Fruit fly (Drosophila melanogaster) whole organism, prepupa: ENCODE results near the gene Nha1.

ENCODE experiments used
- Blimp-1 ChIP-seq: fragments of 200-800 bp; sonication (Bioruptor generic); optimal IDR thresholded peaks from 3 replicates; lab custom pipeline; 2017; ENCODE audit warnings: missing biosample characterization, missing genetic modification characterization, mild to moderate bottlenecking, moderate library complexity, missing genetic modification reagents
- CG11902 ChIP-seq: fragments of 200-800 bp; sonication (Bioruptor generic); optimal IDR thresholded peaks from 3 replicates; lab custom pipeline; 2016; ENCODE audit warnings: missing biosample characterization, missing genetic modification characterization
- CG15336 ChIP-seq: fragments of 200-800 bp; sonication (Bioruptor generic); IDR thresholded peaks from 2 replicates; pipeline ENCODE4 v1.3.6; 2022; ENCODE audit warnings: missing biosample characterization, missing genetic modification characterization
- CG31627 ChIP-seq: fragments of 200-800 bp; sonication (Bioruptor generic); optimal IDR thresholded peaks from 3 replicates; lab custom pipeline; 2016; ENCODE audit warnings: missing biosample characterization, missing genetic modification characterization
- CG32006 ChIP-seq: fragments of 200-800 bp; sonication (Bioruptor generic); optimal IDR thresholded peaks from 3 replicates; lab custom pipeline; 2017; ENCODE audit warnings: missing biosample characterization, mild to moderate bottlenecking, missing genetic modification characterization
- CG34406 ChIP-seq: fragments of 200-800 bp; sonication (Bioruptor generic); optimal IDR thresholded peaks from 3 replicates; lab custom pipeline; 2016; ENCODE audit warnings: missing biosample characterization, missing genetic modification characterization
- CG3919 ChIP-seq: fragments of 200-800 bp; sonication (Bioruptor generic); optimal IDR thresholded peaks from 3 replicates; lab custom pipeline; 2016; ENCODE audit warnings: missing biosample characterization, missing genetic modification characterization
- CG6163 ChIP-seq: fragments of 200-800 bp; sonication (Bioruptor generic); IDR thresholded peaks from 3 replicates; pipeline ENCODE4 v1.3.6; 2022; ENCODE audit warnings: missing biosample characterization, missing genetic modification characterization
- CG6276 ChIP-seq: fragments of 200-800 bp; sonication (Bioruptor generic); optimal IDR thresholded peaks from 2 replicates; lab custom pipeline; 2017; ENCODE audit warnings: missing biosample characterization, mild to moderate bottlenecking, missing genetic modification characterization
- CG6854 ChIP-seq: fragments of 200-800 bp; sonication (Bioruptor generic); optimal IDR thresholded peaks from 2 replicates; lab custom pipeline; 2017; ENCODE audit warnings: missing biosample characterization, mild to moderate bottlenecking, missing genetic modification characterization
- CG7368 ChIP-seq: fragments of 200-800 bp; sonication (Bioruptor generic); optimal IDR thresholded peaks from 3 replicates; lab custom pipeline; 2016; ENCODE audit warnings: missing biosample characterization, missing genetic modification characterization
- CG8119 ChIP-seq: fragments of 200-800 bp; sonication (Bioruptor generic); IDR thresholded peaks from 3 replicates; pipeline ENCODE4 v1.3.6; 2022; ENCODE audit warnings: missing biosample characterization, missing genetic modification characterization
- CG8319 ChIP-seq: fragments of 200-800 bp; sonication (Bioruptor generic); optimal IDR thresholded peaks from 3 replicates; lab custom pipeline; 2016; ENCODE audit warnings: missing biosample characterization, missing genetic modification characterization
- CG8632 ChIP-seq: fragments of 200-800 bp; sonication (Bioruptor generic); optimal IDR thresholded peaks from 3 replicates; lab custom pipeline; 2016; ENCODE audit warnings: missing biosample characterization, missing genetic modification characterization
- CG9139 ChIP-seq: fragments of 200-800 bp; sonication (Bioruptor generic); optimal IDR thresholded peaks from 3 replicates; lab custom pipeline; 2017; ENCODE audit warnings: missing biosample characterization, mild to moderate bottlenecking, missing genetic modification characterization
- Eip75B ChIP-seq: fragments of 200-800 bp; sonication (Bioruptor generic); optimal IDR thresholded peaks from 3 replicates; lab custom pipeline; 2016; ENCODE audit warnings: missing biosample characterization, missing genetic modification characterization
- Eip93F ChIP-seq: fragments of 200-800 bp; sonication (Bioruptor generic); optimal IDR thresholded peaks from 2 replicates; lab custom pipeline; 2016; ENCODE audit warnings: missing biosample characterization, mild to moderate bottlenecking, missing genetic modification characterization
- Ets21C ChIP-seq: fragments of 200-800 bp; sonication (Bioruptor generic); optimal IDR thresholded peaks from 3 replicates; lab custom pipeline; 2016; ENCODE audit warnings: missing biosample characterization, missing genetic modification characterization
- Ets96B ChIP-seq: fragments of 200-800 bp; optimal IDR thresholded peaks from 2 replicates; lab custom pipeline; 2019; ENCODE audit warnings: missing biosample characterization, mild to moderate bottlenecking, missing genetic modification characterization, moderate library complexity
- Hr39 ChIP-seq: fragments of 200-800 bp; sonication (Bioruptor generic); optimal IDR thresholded peaks from 2 replicates; lab custom pipeline; 2016; ENCODE audit warnings: missing biosample characterization, missing genetic modification characterization
- Lpt ChIP-seq: fragments of 200-800 bp; sonication (Bioruptor generic); optimal IDR thresholded peaks from 3 replicates; lab custom pipeline; 2016; ENCODE audit warnings: missing biosample characterization, missing genetic modification characterization
- Met ChIP-seq: fragments of 200-800 bp; sonication (Bioruptor generic); optimal IDR thresholded peaks from 3 replicates; lab custom pipeline; 2016; ENCODE audit warnings: missing biosample characterization, missing genetic modification characterization
- OdsH ChIP-seq: fragments of 200-800 bp; sonication (Bioruptor generic); optimal IDR thresholded peaks from 3 replicates; lab custom pipeline; 2016; ENCODE audit warnings: missing biosample characterization, missing genetic modification characterization
- Sox14 ChIP-seq: fragments of 200-800 bp; sonication (Bioruptor generic); optimal IDR thresholded peaks from 3 replicates; lab custom pipeline; 2016; ENCODE audit warnings: missing biosample characterization, missing genetic modification characterization
- Sox15 ChIP-seq: fragments of 200-800 bp; sonication (Bioruptor generic); optimal IDR thresholded peaks from 3 replicates; lab custom pipeline; 2016; ENCODE audit warnings: missing biosample characterization, missing genetic modification characterization
- achi ChIP-seq: fragments of 200-800 bp; sonication (Bioruptor generic); optimal IDR thresholded peaks from 3 replicates; lab custom pipeline; 2016; ENCODE audit warnings: missing biosample characterization, missing genetic modification characterization
- acj6 ChIP-seq: fragments of 200-800 bp; sonication (Bioruptor generic); optimal IDR thresholded peaks from 3 replicates; lab custom pipeline; 2016; ENCODE audit warnings: missing biosample characterization, missing genetic modification characterization
- dac ChIP-seq: fragments of 200-800 bp; sonication (Bioruptor generic); optimal IDR thresholded peaks from 2 replicates; lab custom pipeline; 2017; ENCODE audit warnings: missing biosample characterization, mild to moderate bottlenecking, missing genetic modification characterization
- eg ChIP-seq: fragments of 200-800 bp; sonication (Bioruptor generic); IDR thresholded peaks from 3 replicates; pipeline ENCODE4 v1.3.6; 2022; ENCODE audit warnings: missing biosample characterization, missing genetic modification characterization
- fkh ChIP-seq: fragments of 200-800 bp; sonication (Bioruptor generic); optimal IDR thresholded peaks from 3 replicates; lab custom pipeline; 2017; ENCODE audit warnings: missing biosample characterization, mild to moderate bottlenecking, missing genetic modification characterization, moderate library complexity
- net ChIP-seq: fragments of 200-800 bp; sonication (Bioruptor generic); optimal IDR thresholded peaks from 3 replicates; lab custom pipeline; 2016; ENCODE audit warnings: missing biosample characterization, missing genetic modification characterization
- pdm3 ChIP-seq: fragments of 200-800 bp; sonication (Bioruptor generic); optimal IDR thresholded peaks from 3 replicates; lab custom pipeline; 2016; ENCODE audit warnings: missing biosample characterization, missing genetic modification characterization
- spab ChIP-seq: fragments of 200-800 bp; sonication (Bioruptor generic); optimal IDR thresholded peaks from 2 replicates; lab custom pipeline; 2017; ENCODE audit warnings: missing biosample characterization, mild to moderate bottlenecking, missing genetic modification characterization, missing genetic modification reagents

Nha1 gene

DNA sequence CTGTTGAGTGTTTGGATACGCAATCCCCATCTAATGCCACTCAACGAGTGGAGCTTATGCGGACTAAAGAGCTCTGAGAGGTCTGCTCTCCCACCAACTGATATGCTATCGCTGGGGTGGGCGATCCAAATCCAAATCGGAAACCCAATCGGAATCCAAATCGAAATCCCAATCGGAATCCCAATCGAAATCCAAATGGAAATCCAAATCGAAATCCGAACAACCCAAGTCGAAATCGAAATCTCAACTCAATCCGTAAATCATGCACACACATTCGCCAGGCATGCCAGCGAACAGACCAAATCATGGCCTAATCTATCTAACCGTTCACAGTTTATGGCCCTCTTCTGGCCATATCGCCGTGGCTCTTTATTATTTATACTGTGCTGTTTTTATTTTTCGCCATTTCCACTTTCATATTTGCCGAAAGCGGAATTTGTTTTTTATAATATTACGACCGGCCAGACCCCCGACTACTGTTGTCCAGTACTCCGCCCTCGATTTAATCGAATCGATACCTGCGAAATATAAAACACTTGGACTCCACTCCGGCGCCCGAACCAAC, 42.5 kb downstream of the Nha1 start:
- no peak for TF ChIP-seq dac (GFP tag; lab: Kevin White, UChicago)
- TF ChIP-seq CG8119 (GFP tag; lab: Robert Waterston, UW), result no peak
- no peak for TF ChIP-seq Eip93F
- no peak for TF ChIP-seq acj6 (GFP tag; lab: Kevin White, UChicago)
- TF ChIP-seq Blimp-1 (GFP tag; lab: Kevin White, UChicago), result no peak
- TF ChIP-seq CG31627 (GFP tag; lab: Kevin White, UChicago), result no peak
- no peak for TF ChIP-seq net
- no peak for TF ChIP-seq Ets21C
- no peak for TF ChIP-seq achi
- TF ChIP-seq Ets96B, result no peak
- no peak for TF ChIP-seq CG6854 (GFP tag; lab: Kevin White, UChicago)
- no peak for TF ChIP-seq CG9139 (GFP tag; lab: Kevin White, UChicago)
- TF ChIP-seq CG34406 (GFP tag; lab: Kevin White, UChicago), result no peak
- TF ChIP-seq Hr39 (GFP tag; lab: Kevin White, UChicago), result no peak
- TF ChIP-seq CG32006, result no peak
- no peak for TF ChIP-seq eg
- TF ChIP-seq CG8319 (GFP tag; lab: Kevin White, UChicago), result no peak
- TF ChIP-seq spab, result no peak
- no peak for TF ChIP-seq Eip75B (GFP tag; lab: Kevin White, UChicago)
- TF ChIP-seq CG8632, result no peak

DNA sequence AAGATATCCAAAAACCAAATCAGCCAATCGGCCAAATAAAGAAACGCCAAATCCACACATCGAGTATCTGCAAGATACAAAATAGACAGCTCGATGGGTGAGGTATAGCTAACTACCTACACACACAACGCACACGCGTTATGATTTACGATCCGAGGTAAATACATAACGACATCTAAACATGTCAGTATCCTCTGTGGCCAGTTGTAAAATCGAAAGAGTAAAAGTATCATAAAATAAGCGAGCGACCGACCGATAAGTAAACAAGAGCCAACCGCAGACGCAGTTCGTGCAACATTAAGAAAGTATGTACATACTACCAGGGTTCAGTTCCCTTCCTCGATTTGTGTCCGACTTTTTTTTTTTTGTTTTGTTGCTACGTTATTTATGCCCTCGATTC, 43.9 kb downstream of the Nha1 start:
- TF ChIP-seq fkh, result peak; percentile 50
- no peak for TF ChIP-seq Sox15 (GFP tag; lab: Kevin White, UChicago)

DNA sequence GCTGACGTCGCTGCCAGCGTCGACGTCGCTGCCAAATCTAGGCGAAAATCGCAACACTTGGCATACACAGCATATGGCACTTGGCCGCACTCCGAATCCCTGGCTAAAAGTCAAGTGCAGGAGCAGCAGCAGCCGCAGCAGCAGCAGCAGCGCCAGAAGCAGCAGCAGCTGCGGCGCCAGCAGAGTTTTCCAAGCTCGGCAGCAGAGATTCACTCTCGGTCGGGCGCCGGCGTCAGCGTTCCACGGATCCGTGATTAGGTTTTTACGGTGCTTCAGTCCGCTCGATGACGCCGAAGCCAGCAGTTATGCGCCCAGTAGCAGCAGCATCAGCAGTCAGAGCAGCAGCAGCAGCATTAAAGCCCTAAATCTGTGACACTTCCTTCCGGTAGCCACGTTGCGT, 48.1 kb downstream of the Nha1 start:
- TF ChIP-seq CG6854 (GFP tag; lab: Kevin White, UChicago), result no peak
- no peak for TF ChIP-seq CG3919
- no peak for TF ChIP-seq CG15336 (GFP tag; lab: Robert Waterston, UW)
- no peak for TF ChIP-seq pdm3 (GFP tag; lab: Kevin White, UChicago)
- TF ChIP-seq Sox15 (GFP tag; lab: Kevin White, UChicago), result no peak
- no peak for TF ChIP-seq Ets21C
- TF ChIP-seq OdsH, result no peak
- TF ChIP-seq CG6276, result no peak
- TF ChIP-seq achi, result no peak
- TF ChIP-seq CG11902, result no peak
- TF ChIP-seq CG7368 (GFP tag; lab: Kevin White, UChicago), result no peak
- TF ChIP-seq Sox14 (GFP tag; lab: Kevin White, UChicago), result no peak
- TF ChIP-seq CG8119 (GFP tag; lab: Robert Waterston, UW), result no peak
- no peak for TF ChIP-seq CG9139 (GFP tag; lab: Kevin White, UChicago)
- TF ChIP-seq Met (GFP tag; lab: Kevin White, UChicago), result no peak
- TF ChIP-seq Eip93F, result no peak
- TF ChIP-seq spab, result no peak
- TF ChIP-seq acj6 (GFP tag; lab: Kevin White, UChicago), result no peak
- TF ChIP-seq Hr39 (GFP tag; lab: Kevin White, UChicago), result no peak
- no peak for TF ChIP-seq Lpt (GFP tag; lab: Kevin White, UChicago)
- TF ChIP-seq, all 60 proteins: peak for 0

DNA sequence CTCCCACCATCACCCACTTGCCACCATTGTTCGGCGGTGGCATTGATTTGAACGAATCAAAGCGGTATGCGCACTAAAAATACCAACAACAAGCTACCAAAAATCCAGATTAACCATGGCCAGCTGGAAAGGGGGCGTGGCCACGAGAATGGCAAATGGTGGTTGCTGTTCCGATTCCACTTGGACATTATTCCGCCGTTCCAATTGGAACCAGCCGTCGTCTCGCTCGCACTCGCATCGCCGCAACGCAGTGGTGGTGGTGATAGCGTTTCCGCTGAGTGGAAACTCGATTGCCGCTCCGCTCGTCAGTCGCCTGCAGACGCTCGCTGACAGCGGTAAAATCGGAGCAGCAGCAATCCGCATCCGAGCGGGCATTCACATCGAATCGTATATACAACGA, 48.6 kb downstream of the Nha1 start, which contains the start of gene sens-2:
Gene sens-2, plus strand, starts transcription at position 304 of the 400 bp plus-strand sequence.
- TF ChIP-seq CG34406 (GFP tag; lab: Kevin White, UChicago), result peak; percentile 20
- no peak for TF ChIP-seq Sox14 (GFP tag; lab: Kevin White, UChicago)
- TF ChIP-seq CG7368 (GFP tag; lab: Kevin White, UChicago), result peak; percentile 1
- TF ChIP-seq CG6163, result peak; percentile 37; the same call in 2 of the 3 replicates
